Fruit fly (Drosophila melanogaster) whole organism, prepupa: Measurements from ENCODE around the gene CG32152.

ENCODE experiments used
- CG10669 ChIP-seq: fragments of 200-800 bp; sonication (Bioruptor generic); optimal IDR thresholded peaks from 3 replicates; lab custom pipeline; 2018; ENCODE audit warnings: missing biosample characterization, mild to moderate bottlenecking, missing genetic modification characterization, moderate library complexity
- CG16779 ChIP-seq: fragments of 200-800 bp; sonication (Bioruptor generic); optimal IDR thresholded peaks from 3 replicates; lab custom pipeline; 2017; ENCODE audit warnings: missing biosample characterization, mild to moderate bottlenecking, missing genetic modification characterization
- CG3032 ChIP-seq: fragments of 200-800 bp; optimal IDR thresholded peaks from 2 replicates; lab custom pipeline; 2019; ENCODE audit warnings: missing biosample characterization, mild to moderate bottlenecking, missing genetic modification characterization, moderate library complexity
- CG32006 ChIP-seq: fragments of 200-800 bp; sonication (Bioruptor generic); optimal IDR thresholded peaks from 3 replicates; lab custom pipeline; 2017; ENCODE audit warnings: missing biosample characterization, mild to moderate bottlenecking, missing genetic modification characterization
- CG8319 ChIP-seq: fragments of 200-800 bp; sonication (Bioruptor generic); optimal IDR thresholded peaks from 3 replicates; lab custom pipeline; 2016; ENCODE audit warnings: missing biosample characterization, missing genetic modification characterization
- Eip75B ChIP-seq: fragments of 200-800 bp; sonication (Bioruptor generic); optimal IDR thresholded peaks from 3 replicates; lab custom pipeline; 2016; ENCODE audit warnings: missing biosample characterization, missing genetic modification characterization
- Gug ChIP-seq: fragments of 200-800 bp; sonication (Bioruptor generic); IDR thresholded peaks from 2 replicates; pipeline ENCODE4 v1.3.6; 2022; ENCODE audit warnings: missing biosample characterization, missing genetic modification characterization
- Lpt ChIP-seq: fragments of 200-800 bp; sonication (Bioruptor generic); optimal IDR thresholded peaks from 3 replicates; lab custom pipeline; 2016; ENCODE audit warnings: missing biosample characterization, missing genetic modification characterization
- Met ChIP-seq: fragments of 200-800 bp; sonication (Bioruptor generic); optimal IDR thresholded peaks from 3 replicates; lab custom pipeline; 2016; ENCODE audit warnings: missing biosample characterization, missing genetic modification characterization
- svp ChIP-seq: fragments of 200-800 bp; sonication (Bioruptor generic); peaks from one replicate; lab custom pipeline; 2016; ENCODE audit warnings: missing biosample characterization, missing genetic modification characterization
- vri ChIP-seq: fragments of 200-800 bp; sonication (Bioruptor generic); optimal IDR thresholded peaks from 3 replicates; lab custom pipeline; 2016; ENCODE audit warnings: missing biosample characterization, mild to moderate bottlenecking, missing genetic modification characterization

dm6 chr3L:16139131-16139530 lies 4.7 kb downstream of the CG32152 start:
- TF ChIP-seq Lpt (GFP tag; lab: Kevin White, UChicago) (no peak), Gug (GFP tag; lab: Robert Waterston, UW) (no peak), CG32006 (GFP tag; lab: Kevin White, UChicago) (no peak), vri (GFP tag; lab: Kevin White, UChicago) (no peak), CG3032 (tag; lab: Kevin White, UChicago) (no peak), svp (GFP tag; lab: Kevin White, UChicago) (no peak), CG10669 (GFP tag; lab: Kevin White, UChicago) (no peak), Eip75B (GFP tag; lab: Kevin White, UChicago) (no peak), CG16779 (no peak), Met (GFP tag; lab: Kevin White, UChicago) (no peak), CG8319 (GFP tag; lab: Kevin White, UChicago) (no peak)
